Fruit fly (Drosophila melanogaster) ovary, adult (tissue): Measurements from ENCODE around the gene Neurl4.

Source experiments
- CG17801 ChIP-seq: fragments of 200-800 bp; optimal IDR thresholded peaks from 2 replicates; lab custom pipeline; 2019; ENCODE audit warnings: missing biosample characterization, mild to moderate bottlenecking, missing genetic modification characterization, moderate library complexity; ENCODE audit not compliant: partially characterized antibody

Gene Neurl4

dm6 chr3L:14049620-14050253, at the start of gene Neurl4:
Neurl4 (minus strand) TSS chr3L:14049892.
- no peak for TF ChIP-seq CG17801

dm6 chr3L:14097941-14098545, 48.4 kb upstream of the Neurl4 start, which contains the start of gene Fbp1:
Fbp1 (minus strand) TSS chr3L:14098053.
- TF ChIP-seq CG17801, result no peak

- no peak for TF ChIP-seq CG17801
These were observed 39.8 kb upstream of the Neurl4 start for dm6 chr3L:14089516-14089915.

- no peak for TF ChIP-seq CG17801
These were observed 39.3 kb upstream of the Neurl4 start for dm6 chr3L:14089010-14089409.

dm6 chr3L:14086225-14086624, 36.5 kb upstream of the Neurl4 start:
- TF ChIP-seq CG17801, result no peak

- no peak for TF ChIP-seq CG17801
These were observed 33.6 kb upstream of the Neurl4 start, which contains the start of gene CG8100 for dm6 chr3L:14083283-14083682. CG8100 (plus strand) TSS chr3L:14083615.

dm6 chr3L:14079224-14079623, 29.5 kb upstream of the Neurl4 start:
- TF ChIP-seq CG17801, result no peak

dm6 chr3L:14078227-14078626, 28.5 kb upstream of the Neurl4 start:
- no peak for TF ChIP-seq CG17801

dm6 chr3L:14076559-14076958, 26.9 kb upstream of the Neurl4 start:
- no peak for TF ChIP-seq CG17801

- no peak for TF ChIP-seq CG17801
These were observed 25.8 kb upstream of the Neurl4 start, which contains the start of gene btl for dm6 chr3L:14075472-14075871. btl (plus strand) TSS chr3L:14075772.

dm6 chr3L:14071621-14072020, 21.9 kb upstream of the Neurl4 start, which contains the start of gene Pex1:
Pex1 (plus strand) TSS chr3L:14071892.
- TF ChIP-seq CG17801, result peak; percentile 27

- TF ChIP-seq CG17801, result no peak
These were observed 14.3 kb upstream of the Neurl4 start for dm6 chr3L:14064065-14064414.

dm6 chr3L:14063241-14064064, 13.8 kb upstream of the Neurl4 start:
- TF ChIP-seq CG17801, result no peak

dm6 chr3L:14062702-14063101, 13.0 kb upstream of the Neurl4 start:
- TF ChIP-seq CG17801, result no peak

dm6 chr3L:14059266-14059974, 9.7 kb upstream of the Neurl4 start:
- TF ChIP-seq CG17801, result no peak

dm6 chr3L:14056816-14057215, 7.1 kb upstream of the Neurl4 start:
- TF ChIP-seq CG17801, result no peak
